Fruit fly (Drosophila melanogaster): ENCODE results near the gene tgo.
A peak's percentile ranks its signal among the peaks of the same experiment; 100 is the strongest.

tgo gene

dm6 chr3R:9038652-9039051 is 18.8 kb upstream of the tgo start, which contains the start of gene hyx (continued):
- TF ChIP-seq sc (optimal IDR thresholded peaks at IDR 0.05) (no peak), sc (GFP tag; optimal IDR thresholded peaks at IDR 0.05) (no peak), Camta (GFP tag; optimal IDR thresholded peaks at IDR 0.05) (peak; percentile 47), nmo (GFP tag; optimal IDR thresholded peaks at IDR 0.05) (peak; percentile 27), CG14441 (GFP tag; IDR thresholded peaks at IDR 0.05) (0 out of 2 replicates have a peak, but pooled peaks have one; percentile 29), CG8944 (GFP tag; optimal IDR thresholded peaks at IDR 0.05) (no peak), bbx (GFP tag; IDR thresholded peaks at IDR 0.05; ENCODE audit: partially characterized antibody) (peak; percentile 86), CG14710 (tag; optimal IDR thresholded peaks at IDR 0.05) (peak; percentile 32), Ssrp (tag; optimal IDR thresholded peaks at IDR 0.05) (no peak), CG33213 (GFP tag; optimal IDR thresholded peaks at IDR 0.05) (peak; percentile 1), CoRest (tag; optimal IDR thresholded peaks at IDR 0.05) (peak; percentile 43), cg (GFP tag; optimal IDR thresholded peaks at IDR 0.05) (peak; percentile 81), eyg (GFP tag; optimal IDR thresholded peaks at IDR 0.05) (no peak), CG12219 (GFP tag; optimal IDR thresholded peaks at IDR 0.05) (peak; percentile 29), Fer3 (tag; optimal IDR thresholded peaks at IDR 0.05) (peak; percentile 50), unpg (GFP tag; optimal IDR thresholded peaks at IDR 0.05) (peak; percentile 14), CG12391 (tag; optimal IDR thresholded peaks at IDR 0.05) (peak; percentile 67), sens (GFP tag) (peak; percentile 95), CG14860 (GFP tag; IDR thresholded peaks at IDR 0.05; ENCODE audit: partially characterized antibody) (peak; percentile 58), klu (GFP tag; IDR thresholded peaks at IDR 0.05) (peak; percentile 44), esg (GFP tag; conservative IDR thresholded peaks at IDR 0.05) (no peak), cas (GFP tag; IDR thresholded peaks at IDR 0.05) (0 out of 2 replicates have a peak, but pooled peaks have one; percentile 27), Elba2 (GFP tag; optimal IDR thresholded peaks at IDR 0.05) (peak; percentile 94), MTF-1 (GFP tag; optimal IDR thresholded peaks at IDR 0.05; ENCODE audit: borderline replicate concordance) (no peak), Deaf1 (tag; optimal IDR thresholded peaks at IDR 0.05) (peak; percentile 5), H15 (GFP tag; IDR thresholded peaks at IDR 0.05) (no peak), ftz-f1 (GFP tag; optimal IDR thresholded peaks at IDR 0.05) (peak; percentile 95), zfh2 (GFP tag; optimal IDR thresholded peaks at IDR 0.05) (peak; percentile 54), CG4820 (GFP tag; optimal IDR thresholded peaks at IDR 0.05) (peak; percentile 10), Doc2 (GFP tag; IDR thresholded peaks at IDR 0.05) (no peak), amos (GFP tag; IDR thresholded peaks at IDR 0.05; ENCODE audit: partially characterized antibody) (peak; percentile 78), CG13424 (tag; optimal IDR thresholded peaks at IDR 0.05) (peak; percentile 52), Fer1 (GFP tag; optimal IDR thresholded peaks at IDR 0.05) (peak; percentile 61), Fer2 (tag; optimal IDR thresholded peaks at IDR 0.05) (no peak), dmrt99B (tag; optimal IDR thresholded peaks at IDR 0.05) (no peak), ttk (GFP tag; IDR thresholded peaks at IDR 0.05) (peak; percentile 29; the same call in 1 of the 2 replicates), yki (optimal IDR thresholded peaks at IDR 0.05) (no peak), Bdp1 (GFP tag; optimal IDR thresholded peaks at IDR 0.05) (no peak), CG31365 (tag; optimal IDR thresholded peaks at IDR 0.05) (no peak), hb (GFP tag; IDR thresholded peaks at IDR 0.05; ENCODE audit: partially characterized antibody) (peak; percentile 33; the same call in 1 of the 3 replicates), CG7745 (tag; optimal IDR thresholded peaks at IDR 0.05) (no peak), Hr78 (GFP tag; optimal IDR thresholded peaks at IDR 0.05) (peak in 1 of 2 experiments; percentile 88), CG6272 (GFP tag; IDR thresholded peaks at IDR 0.05) (no peak), CG13287 (GFP tag; IDR thresholded peaks at IDR 0.05; ENCODE audit: partially characterized antibody) (peak; percentile 94), insv (GFP tag; optimal IDR thresholded peaks at IDR 0.05) (peak in 1 of 2 experiments; percentile 22), salm (tag; optimal IDR thresholded peaks at IDR 0.05) (no peak), gt (GFP tag; IDR thresholded peaks at IDR 0.05) (no peak), CG14965 (GFP tag; optimal IDR thresholded peaks at IDR 0.05; ENCODE audit: borderline replicate concordance) (no peak), az2 (GFP tag; optimal IDR thresholded peaks at IDR 0.05) (peak; percentile 49), z (GFP tag; IDR thresholded peaks at IDR 0.05) (no peak), Bteb2 (GFP tag; optimal IDR thresholded peaks at IDR 0.05) (peak; percentile 41)

Measured in whole organism, embryonic.